Worm (Caenorhabditis elegans) whole organism, mixed stage, embryonic: ENCODE data around the gene B0252.11.

Source experiments
- blmp-1 ChIP-seq: fragments of 150-350 bp; optimal IDR thresholded peaks from 2 replicates; lab custom pipeline; 2014; ENCODE audit warnings: missing biosample characterization, missing genetic modification characterization
- nhr-12 ChIP-seq: fragments of 150-350 bp; optimal IDR thresholded peaks from 2 replicates; lab custom pipeline; 2014; ENCODE audit warnings: missing biosample characterization, missing genetic modification characterization
- nhr-237 ChIP-seq: fragments of 150-350 bp; optimal IDR thresholded peaks from 2 replicates; lab custom pipeline; 2014; ENCODE audit warnings: missing biosample characterization, missing genetic modification characterization
- nhr-28 ChIP-seq: fragments of 150-350 bp; optimal IDR thresholded peaks from 2 replicates; lab custom pipeline; 2014; ENCODE audit warnings: missing biosample characterization, missing genetic modification characterization
- pha-4 ChIP-seq: fragments of 150-350 bp; optimal IDR thresholded peaks from 2 replicates; lab custom pipeline; 2018; ENCODE audit warnings: missing biosample characterization, missing genetic modification reagents, missing genetic modification characterization
- sem-2 ChIP-seq: fragments of 200-800 bp; sonication (Bioruptor generic); optimal IDR thresholded peaks from 2 replicates; lab custom pipeline; 2018; ENCODE audit warnings: mild to moderate bottlenecking, missing genetic modification characterization, missing compliant biosample characterization
- unc-62 ChIP-seq: fragments of 150-350 bp; optimal IDR thresholded peaks from 2 replicates; lab custom pipeline; 2014; ENCODE audit warnings: missing biosample characterization, missing genetic modification reagents, missing genetic modification characterization
- ztf-11 ChIP-seq: fragments of 150-350 bp; optimal IDR thresholded peaks from 2 replicates; lab custom pipeline; 2014; ENCODE audit warnings: missing biosample characterization, missing genetic modification characterization

- TF ChIP-seq unc-62 (GFP tag; lab: Kevin White, UChicago): no peak
- no peak for TF ChIP-seq nhr-237
- TF ChIP-seq blmp-1 (tag; lab: Kevin White, UChicago): no peak
- TF ChIP-seq nhr-28 (tag; lab: Kevin White, UChicago): no peak
- no peak for TF ChIP-seq sem-2 (GFP tag; lab: Kevin White, UChicago)
- no peak for TF ChIP-seq nhr-12 (tag; lab: Kevin White, UChicago)
- no peak for TF ChIP-seq ztf-11
- TF ChIP-seq pha-4 (tag; lab: Kevin White, UChicago): no peak
Observed at ce11 chrII:6927034-6927433, 9.4 kb upstream of the B0252.11 start.
